Worm (Caenorhabditis elegans): ENCODE results near the gene C48B4.11.

DNA sequence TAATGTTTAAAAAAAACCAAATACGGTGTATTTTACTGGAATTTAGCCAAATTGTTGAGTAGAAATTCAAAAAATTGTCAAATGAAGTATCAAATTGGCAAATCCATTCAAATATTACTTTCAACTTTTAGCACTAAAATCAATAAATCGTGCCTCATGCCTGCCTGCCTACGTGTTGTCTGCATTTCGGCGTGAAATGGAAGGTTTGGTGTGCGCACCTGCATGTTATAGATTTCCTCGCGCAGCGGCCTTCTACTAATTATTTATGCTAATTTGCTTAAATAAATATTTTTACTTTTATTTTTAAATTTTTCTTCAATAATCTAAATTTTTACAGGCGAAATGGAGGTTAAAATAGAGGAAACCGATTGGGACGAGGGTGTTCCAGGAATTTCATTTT is 37.1 kb downstream of the C48B4.11 start, which contains the start of gene ZK1098.2:
- no peak for TF ChIP-seq F49E8.2 (tag; optimal IDR thresholded peaks at IDR 0.05; ENCODE audit: insufficient read depth)
- no peak for TF ChIP-seq rcor-1 (GFP tag; IDR thresholded peaks at IDR 0.05)
- no peak for TF ChIP-seq unc-62 (GFP tag; optimal IDR thresholded peaks at IDR 0.05)
- no peak for TF ChIP-seq C06A6.2 (GFP tag; conservative IDR thresholded peaks at IDR 0.05)
- no peak for TF ChIP-seq aptf-2 (GFP tag; conservative IDR thresholded peaks at IDR 0.05)
- TF ChIP-seq nhr-120 (GFP tag; IDR thresholded peaks at IDR 0.05): no peak
- no peak for TF ChIP-seq B0035.1 (tag; optimal IDR thresholded peaks at IDR 0.05)
